Fruit fly (Drosophila melanogaster): ENCODE measurements around the gene Svip.

Svip gene

dm6 chr3L:9370907-9371365 is 12.1 kb downstream of the Svip start, which contains the start of gene Fdx1 (continued):
- TF ChIP-seq Scr (GFP tag; IDR thresholded peaks at IDR 0.05; ENCODE audit: partially characterized antibody) = peak; percentile 68
- TF ChIP-seq CG8944 (GFP tag; optimal IDR thresholded peaks at IDR 0.05) = no peak
- no peak for TF ChIP-seq Sin3A (optimal IDR thresholded peaks at IDR 0.05)
- TF ChIP-seq CrebB (tag; optimal IDR thresholded peaks at IDR 0.05) = peak; percentile 6
- TF ChIP-seq CG14667 (GFP tag; IDR thresholded peaks at IDR 0.05) = no peak
- TF ChIP-seq bsh (GFP tag; optimal IDR thresholded peaks at IDR 0.05) = peak in 1 of 2 experiments; percentile 50
- no peak for TF ChIP-seq onecut (GFP tag; IDR thresholded peaks at IDR 0.05)
- no peak for TF ChIP-seq nerfin-2 (GFP tag; IDR thresholded peaks at IDR 0.05; ENCODE audit: partially characterized antibody)
- peak; percentile 75 for TF ChIP-seq sens (GFP tag)
- TF ChIP-seq eve (GFP tag; optimal IDR thresholded peaks at IDR 0.05) = no peak
- peak; percentile 8 for TF ChIP-seq CG13624 (GFP tag; optimal IDR thresholded peaks at IDR 0.05)
- peak; percentile 44 for TF ChIP-seq unpg (GFP tag; optimal IDR thresholded peaks at IDR 0.05)
- TF ChIP-seq Nf-YB (GFP tag; optimal IDR thresholded peaks at IDR 0.05) = no peak
- no peak for TF ChIP-seq danr (GFP tag; IDR thresholded peaks at IDR 0.05)
- peak; percentile 71 for TF ChIP-seq CG9932 (GFP tag; IDR thresholded peaks at IDR 0.05)
- no peak for TF ChIP-seq CG9727 (GFP tag; optimal IDR thresholded peaks at IDR 0.05)
- TF ChIP-seq CG12942 (GFP tag; optimal IDR thresholded peaks at IDR 0.05) = no peak
- TF ChIP-seq CG18262 (tag; optimal IDR thresholded peaks at IDR 0.05) = peak; percentile 43
- TF ChIP-seq sug (tag; optimal IDR thresholded peaks at IDR 0.05) = peak; percentile 61
- TF ChIP-seq Dref (GFP tag; IDR thresholded peaks at IDR 0.05) = peak; percentile 66
- TF ChIP-seq Abd-B (GFP tag; optimal IDR thresholded peaks at IDR 0.05) = no peak
- no peak for TF ChIP-seq CG6765 (GFP tag; optimal IDR thresholded peaks at IDR 0.05)
- peak; percentile 31; the same call in 1 of the 3 replicates for TF ChIP-seq ci (GFP tag; IDR thresholded peaks at IDR 0.05)
- peak; percentile 20 for TF ChIP-seq CG33557 (GFP tag; optimal IDR thresholded peaks at IDR 0.05)
- no peak for TF ChIP-seq Gsc (GFP tag; IDR thresholded peaks at IDR 0.05)
- TF ChIP-seq CG13296 (GFP tag; optimal IDR thresholded peaks at IDR 0.05) = peak; percentile 48
- no peak for TF ChIP-seq pros (GFP tag; optimal IDR thresholded peaks at IDR 0.05)
- TF ChIP-seq hbn (GFP tag; IDR thresholded peaks at IDR 0.05; ENCODE audit: partially characterized antibody) = peak; percentile 59
- no peak for TF ChIP-seq CG17802 (tag; optimal IDR thresholded peaks at IDR 0.05)
- no peak for TF ChIP-seq tup (GFP tag; optimal IDR thresholded peaks at IDR 0.05)
- no peak for TF ChIP-seq Asciz (GFP tag; optimal IDR thresholded peaks at IDR 0.05)
- no peak for TF ChIP-seq dmrt11E (tag; optimal IDR thresholded peaks at IDR 0.05)
- no peak for TF ChIP-seq Jarid2 (GFP tag; optimal IDR thresholded peaks at IDR 0.05)
- no peak for TF ChIP-seq corto (GFP tag; optimal IDR thresholded peaks at IDR 0.05)
- no peak for TF ChIP-seq Deaf1 (tag; optimal IDR thresholded peaks at IDR 0.05)
- TF ChIP-seq bcd (GFP tag; optimal IDR thresholded peaks at IDR 0.05) = no peak
- TF ChIP-seq otp (GFP tag; IDR thresholded peaks at IDR 0.05) = no peak
- no peak for TF ChIP-seq Neu2 (GFP tag; optimal IDR thresholded peaks at IDR 0.05; ENCODE audit: borderline replicate concordance)
- no peak for TF ChIP-seq Nf-YA (GFP tag; IDR thresholded peaks at IDR 0.05)
- TF ChIP-seq da (GFP tag; optimal IDR thresholded peaks at IDR 0.05) = no peak
- TF ChIP-seq BtbVII (GFP tag; optimal IDR thresholded peaks at IDR 0.05) = peak; percentile 26
- TF ChIP-seq CG5180 (GFP tag; optimal IDR thresholded peaks at IDR 0.05) = no peak
- no peak for TF ChIP-seq ab (GFP tag; optimal IDR thresholded peaks at IDR 0.05)
- TF ChIP-seq cg (GFP tag; optimal IDR thresholded peaks at IDR 0.05) = no peak
- TF ChIP-seq nau (GFP tag; optimal IDR thresholded peaks at IDR 0.05) = no peak
- peak; percentile 4 for TF ChIP-seq cwo (GFP tag; optimal IDR thresholded peaks at IDR 0.05)
- peak; percentile 40 for TF ChIP-seq CG8388 (GFP tag; optimal IDR thresholded peaks at IDR 0.05)
- TF ChIP-seq CG16779 (GFP tag; IDR thresholded peaks at IDR 0.05) = no peak
- peak; percentile 47; the same call in 1 of the 2 replicates for TF ChIP-seq H2.0 (GFP tag; IDR thresholded peaks at IDR 0.05)
- TF ChIP-seq schlank (tag; optimal IDR thresholded peaks at IDR 0.05) = no peak
- 0 out of 3 replicates have a peak, but pooled peaks have one; percentile 22 for TF ChIP-seq CG11695 (GFP tag; IDR thresholded peaks at IDR 0.05)
